ENCODE assay signal across 2 fruit fly cellular contexts in genomic region chrX:1606064-1606463, dm6.
TF ChIP-seq lines count a peak whose summit lies in the region.

No protein-coding gene starts in this region.

- TF ChIP-seq CTCF in whole organism, embryonic (GFP tag; optimal IDR thresholded peaks at IDR 0.05; lab: Kevin White, UChicago) = no peak

TF ChIP-seq in whole organism, embryonic, 481 proteins besides CTCF, POLR2A, EP300 and RAD21:
- TF ChIP-seq jing (GFP tag; optimal IDR thresholded peaks at IDR 0.05; lab: Kevin White, UChicago) (no peak), bcd (GFP tag; optimal IDR thresholded peaks at IDR 0.05; lab: Kevin White, UChicago) (no peak), CG7987 (GFP tag; optimal IDR thresholded peaks at IDR 0.05; lab: Kevin White, UChicago) (no peak), CG17385 (GFP tag; optimal IDR thresholded peaks at IDR 0.05; lab: Kevin White, UChicago) (peak; percentile 30), nom (GFP tag; optimal IDR thresholded peaks at IDR 0.05; lab: Kevin White, UChicago) (no peak), CG13287 (GFP tag; IDR thresholded peaks at IDR 0.05; lab: Robert Waterston, UW; ENCODE audit: partially characterized antibody) (no peak), Deaf1 (tag; optimal IDR thresholded peaks at IDR 0.05; lab: Kevin White, UChicago) (peak; percentile 67), exex (tag; optimal IDR thresholded peaks at IDR 0.05; lab: Kevin White, UChicago) (peak; percentile 25), en (GFP tag; optimal IDR thresholded peaks at IDR 0.05; lab: Kevin White, UChicago) (no peak), abd-A (tag; optimal IDR thresholded peaks at IDR 0.05; lab: Kevin White, UChicago) (peak; percentile 100), cg (GFP tag; optimal IDR thresholded peaks at IDR 0.05; lab: Kevin White, UChicago) (peak; percentile 39), CoRest (tag; optimal IDR thresholded peaks at IDR 0.05; lab: Kevin White, UChicago) (no peak), D (optimal IDR thresholded peaks at IDR 0.05; lab: Kevin White, UChicago) (no peak), D (GFP tag; optimal IDR thresholded peaks at IDR 0.05; lab: Kevin White, UChicago) (no peak), scrt (GFP tag; optimal IDR thresholded peaks at IDR 0.05; lab: Kevin White, UChicago) (peak; percentile 98), grn (GFP tag; optimal IDR thresholded peaks at IDR 0.05; lab: Kevin White, UChicago) (peak; percentile 5), CG4328 (GFP tag; optimal IDR thresholded peaks at IDR 0.05; lab: Kevin White, UChicago) (no peak), CG3407 (GFP tag; optimal IDR thresholded peaks at IDR 0.05; lab: Kevin White, UChicago) (no peak), CG13894 (tag; optimal IDR thresholded peaks at IDR 0.05; lab: Kevin White, UChicago) (peak; percentile 52), mirr (GFP tag; optimal IDR thresholded peaks at IDR 0.05; lab: Kevin White, UChicago) (peak; percentile 15), Mrtf (GFP tag; IDR thresholded peaks at IDR 0.05; lab: Robert Waterston, UW) (no peak), crol (GFP tag; IDR thresholded peaks at IDR 0.05; lab: Robert Waterston, UW) (peak; percentile 71), Vsx1 (GFP tag; optimal IDR thresholded peaks at IDR 0.05; lab: Kevin White, UChicago) (no peak), Adf1 (GFP tag; IDR thresholded peaks at IDR 0.05; lab: Robert Waterston, UW) (peak; percentile 58; the same call in 1 of the 2 replicates), zen (tag; optimal IDR thresholded peaks at IDR 0.05; lab: Kevin White, UChicago) (no peak)

TF ChIP-seq in whole organism, wandering third instar larva, 38 proteins besides CTCF, POLR2A, EP300 and RAD21:
- TF ChIP-seq sage (GFP tag; optimal IDR thresholded peaks at IDR 0.05; lab: Kevin White, UChicago) (no peak), Dfd (GFP tag; optimal IDR thresholded peaks at IDR 0.05; lab: Kevin White, UChicago) (peak; percentile 19)

Comparison
In these comparisons a context has a peak if more than half of its experiments do, and no peak if none do; other contexts are left out.
1. Of the 10 proteins assayed by ChIP-seq in both whole organism, embryonic and whole organism, wandering third instar larva: peak only in whole organism, embryonic: none; only in whole organism, wandering third instar larva: Dfd; in both: none; in neither: 9.